Worm (Caenorhabditis elegans): ENCODE data around the gene Y57G7A.2.

Y57G7A.2 gene

DNA sequence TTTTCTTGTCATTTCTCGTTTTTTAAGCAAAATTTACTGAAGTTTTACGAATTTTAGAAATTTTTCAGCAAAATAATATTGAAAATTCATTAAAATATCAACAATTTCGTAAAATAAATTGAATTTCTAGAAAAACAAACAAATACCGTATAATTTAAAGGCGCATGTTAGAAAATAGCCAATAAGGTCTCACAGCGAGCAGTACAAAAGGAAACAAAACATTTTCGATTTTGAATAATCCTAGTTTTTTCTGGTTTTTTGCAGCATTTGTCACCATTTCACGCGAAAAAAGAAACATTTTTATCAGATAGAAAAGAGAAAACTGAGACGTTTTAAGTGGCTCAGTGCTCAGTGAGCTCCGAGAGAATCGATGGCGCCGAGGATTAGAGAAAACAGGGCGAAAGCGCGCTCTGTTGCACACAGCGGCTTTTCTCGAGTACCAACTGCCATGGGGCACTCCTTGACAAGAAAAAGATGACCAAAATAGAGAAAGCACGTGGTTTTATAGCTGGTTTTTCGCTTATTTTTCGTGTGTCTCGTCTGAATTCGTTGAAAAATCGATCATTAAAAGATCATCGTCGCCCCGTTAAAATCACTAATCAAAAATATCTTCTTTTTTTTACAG, 14.1 kb downstream of the Y57G7A.2 start, which contains the start of the genes alh-6 and fcho-1 (continued):
- TF ChIP-seq hlh-11 (tag; optimal IDR thresholded peaks at IDR 0.05) (peak; percentile 7), ztf-7 (tag; optimal IDR thresholded peaks at IDR 0.05) (no peak), nhr-41 (GFP tag; IDR thresholded peaks at IDR 0.05) (no peak), Y105C5A.15 (GFP tag; IDR thresholded peaks at IDR 0.05) (no peak), lin-13 (GFP tag; optimal IDR thresholded peaks at IDR 0.05) (no peak)

DNA sequence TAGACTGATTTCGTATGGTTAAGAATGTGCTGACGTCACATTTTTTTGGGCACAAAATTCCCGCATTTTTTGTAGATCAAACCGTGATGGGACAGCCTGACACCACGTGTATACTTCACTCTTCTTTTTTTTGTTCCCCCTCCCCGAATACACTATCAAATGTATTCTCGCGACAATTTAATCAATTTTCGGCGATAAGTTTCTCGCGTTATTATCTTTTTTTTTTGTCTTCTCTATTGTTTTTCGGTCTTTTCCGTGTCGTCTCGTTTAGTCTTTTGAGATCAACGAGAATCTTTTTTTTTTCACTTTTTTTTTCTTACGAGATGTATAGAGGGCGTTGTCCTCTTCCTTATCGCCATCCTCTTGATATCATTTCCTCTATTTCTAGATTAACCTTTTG, 19.4 kb downstream of the Y57G7A.2 start:
- no peak for TF ChIP-seq dve-1 (tag; optimal IDR thresholded peaks at IDR 0.05; ENCODE audit: insufficient read depth)
- no peak for TF ChIP-seq madf-5 (GFP tag; IDR thresholded peaks at IDR 0.05)
- no peak for TF ChIP-seq spr-3 (GFP tag; optimal IDR thresholded peaks at IDR 0.05)
- TF ChIP-seq ces-1 (GFP tag; optimal IDR thresholded peaks at IDR 0.05): no peak
- no peak for TF ChIP-seq lim-7 (GFP tag; IDR thresholded peaks at IDR 0.05)
- no peak for TF ChIP-seq unc-62 (GFP tag; optimal IDR thresholded peaks at IDR 0.05 in 1 of 2)
- TF ChIP-seq unc-62 (tag; optimal IDR thresholded peaks at IDR 0.05): no peak
- peak in 1 of 2 experiments; percentile 54 for TF ChIP-seq mdl-1 (tag; optimal IDR thresholded peaks at IDR 0.05)
- 0 out of 2 replicates have a peak, but pooled peaks have one; percentile 14 for TF ChIP-seq lin-1 (GFP tag; IDR thresholded peaks at IDR 0.05)
- peak; percentile 23 for TF ChIP-seq pqm-1 (tag; optimal IDR thresholded peaks at IDR 0.05)
- TF ChIP-seq hlh-11 (tag; optimal IDR thresholded peaks at IDR 0.05): peak; percentile 61
- no peak for TF ChIP-seq nhr-48 (tag; optimal IDR thresholded peaks at IDR 0.05)
- peak; percentile 58; the same call in 1 of the 2 replicates for TF ChIP-seq tra-1 (GFP tag; IDR thresholded peaks at IDR 0.05)
- TF ChIP-seq pha-4 (GFP tag; IDR thresholded peaks at IDR 0.05): no peak
- TF ChIP-seq pha-4 (tag; optimal IDR thresholded peaks at IDR 0.05): no peak
- no peak for TF ChIP-seq F37D6.2 (tag; optimal IDR thresholded peaks at IDR 0.05)
- no peak for TF ChIP-seq egl-27 (tag; optimal IDR thresholded peaks at IDR 0.05)
- no peak for TF ChIP-seq hmg-1.1 (GFP tag; IDR thresholded peaks at IDR 0.05)
- no peak for TF ChIP-seq zip-11 (GFP tag; IDR thresholded peaks at IDR 0.05)
- no peak for TF ChIP-seq unc-39 (tag; optimal IDR thresholded peaks at IDR 0.05)
- peak; percentile 87 for TF ChIP-seq mxl-3 (GFP tag; optimal IDR thresholded peaks at IDR 0.05)
- TF ChIP-seq nhr-111 (GFP tag; optimal IDR thresholded peaks at IDR 0.05): no peak
- no peak for TF ChIP-seq hlh-30 (tag; optimal IDR thresholded peaks at IDR 0.05; ENCODE audit: insufficient read depth)
- TF ChIP-seq vab-7 (GFP tag; IDR thresholded peaks at IDR 0.05): no peak
- TF ChIP-seq nhr-28 (tag; optimal IDR thresholded peaks at IDR 0.05): peak; percentile 84
- TF ChIP-seq ceh-62 (tag; optimal IDR thresholded peaks at IDR 0.05): no peak
- TF ChIP-seq daf-12 (tag; optimal IDR thresholded peaks at IDR 0.05): no peak
- no peak for TF ChIP-seq ztf-11 (tag; optimal IDR thresholded peaks at IDR 0.05)
- TF ChIP-seq Y48G9A.11 (GFP tag; IDR thresholded peaks at IDR 0.05): no peak
- peak; percentile 49 for TF ChIP-seq zfp-2 (tag; optimal IDR thresholded peaks at IDR 0.05)
- TF ChIP-seq nhr-10 (tag; optimal IDR thresholded peaks at IDR 0.05): no peak
- TF ChIP-seq dmd-6 (GFP tag; IDR thresholded peaks at IDR 0.05): peak; percentile 77

DNA sequence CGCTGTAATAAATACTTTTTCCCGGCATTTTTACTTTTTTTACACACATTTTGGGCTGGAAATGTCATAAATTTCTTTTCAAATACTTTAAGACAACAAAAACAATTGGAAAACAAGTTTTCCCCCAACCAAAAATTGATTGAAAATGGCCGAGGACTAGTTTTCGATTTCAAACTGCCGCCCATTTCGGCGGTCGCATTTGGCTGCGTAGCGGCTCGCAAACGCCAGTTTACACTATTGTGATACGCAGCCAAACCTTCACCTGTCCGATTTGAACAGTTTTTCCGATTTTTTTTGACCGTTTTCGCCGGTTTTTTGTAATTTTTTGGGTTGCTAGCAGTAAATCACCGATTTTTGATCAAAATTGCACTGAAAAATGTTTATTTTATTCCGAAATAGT, 24.5 kb downstream of the Y57G7A.2 start:
- TF ChIP-seq pqm-1 (tag; optimal IDR thresholded peaks at IDR 0.05) (peak; percentile 40), nhr-6 (tag; optimal IDR thresholded peaks at IDR 0.05) (peak; percentile 98), nhr-11 (tag; optimal IDR thresholded peaks at IDR 0.05) (peak; percentile 92), F49E8.2 (tag; optimal IDR thresholded peaks at IDR 0.05; ENCODE audit: borderline replicate concordance) (peak; percentile 90), daf-12 (tag; optimal IDR thresholded peaks at IDR 0.05) (no peak), daf-8 (GFP tag; IDR thresholded peaks at IDR 0.05) (no peak), F44E2.7 (GFP tag; IDR thresholded peaks at IDR 0.05) (no peak), nhr-77 (tag; optimal IDR thresholded peaks at IDR 0.05) (peak; percentile 97), ces-1 (GFP tag; optimal IDR thresholded peaks at IDR 0.05) (no peak), arid-1 (GFP tag; conservative IDR thresholded peaks at IDR 0.05) (peak; percentile 93), F26F4.8 (GFP tag; conservative IDR thresholded peaks at IDR 0.05) (no peak), mes-2 (tag; optimal IDR thresholded peaks at IDR 0.05; ENCODE audit: poor library complexity, severe bottlenecking) (peak; percentile 98), Y48G9A.11 (GFP tag; IDR thresholded peaks at IDR 0.05) (peak; percentile 93), ceh-44 (GFP tag; IDR thresholded peaks at IDR 0.05) (peak; percentile 81), aly-2 (tag; optimal IDR thresholded peaks at IDR 0.05) (peak; percentile 21), gei-8 (GFP tag; optimal IDR thresholded peaks at IDR 0.05) (peak; percentile 69), ceh-20 (GFP tag; IDR thresholded peaks at IDR 0.05) (peak; percentile 97), dmd-9 (GFP tag; IDR thresholded peaks at IDR 0.05) (peak; percentile 83)
